Fruit fly (Drosophila melanogaster): Measurements from ENCODE around the gene Chc.
A peak's percentile ranks its signal among the peaks of the same experiment; 100 is the strongest.

Chc gene

dm6 chrX:15852815-15853542 lies 17.7 kb upstream of the Chc start, which contains the start of the genes UBL3 and CG15914 (continued):
- TF ChIP-seq Sin3A (optimal IDR thresholded peaks at IDR 0.05) (peak; percentile 67), nmo (GFP tag; optimal IDR thresholded peaks at IDR 0.05) (peak; percentile 40), CG8478 (optimal IDR thresholded peaks at IDR 0.05) (no peak), twi (tag; optimal IDR thresholded peaks at IDR 0.05) (peak; percentile 14), YL-1 (GFP tag; optimal IDR thresholded peaks at IDR 0.05) (peak; percentile 51), CG17829 (tag; optimal IDR thresholded peaks at IDR 0.05) (peak; percentile 36), CG10543 (GFP tag; optimal IDR thresholded peaks at IDR 0.05) (peak; percentile 21), CG8924 (tag; optimal IDR thresholded peaks at IDR 0.05) (peak; percentile 44), vfl (GFP tag; optimal IDR thresholded peaks at IDR 0.05) (no peak), hth (optimal IDR thresholded peaks at IDR 0.05) (no peak), grau (tag; optimal IDR thresholded peaks at IDR 0.05) (peak; percentile 35), CG1529 (GFP tag; optimal IDR thresholded peaks at IDR 0.05) (no peak), CG8290 (GFP tag; optimal IDR thresholded peaks at IDR 0.05) (no peak), CG8290 (tag; optimal IDR thresholded peaks at IDR 0.05) (peak in 1 of 2 experiments; percentile 9), tin (GFP tag; optimal IDR thresholded peaks at IDR 0.05) (no peak), PHDP (tag; optimal IDR thresholded peaks at IDR 0.05) (no peak), row (GFP tag; IDR thresholded peaks at IDR 0.05) (peak; percentile 53), CG4360 (GFP tag; IDR thresholded peaks at IDR 0.05) (no peak), CG30403 (GFP tag; optimal IDR thresholded peaks at IDR 0.05) (peak; percentile 10), Ets65A (GFP tag) (no peak), cg (GFP tag; optimal IDR thresholded peaks at IDR 0.05) (peak; percentile 85), CG17186 (GFP tag; optimal IDR thresholded peaks at IDR 0.05) (peak; percentile 75), ro (GFP tag; IDR thresholded peaks at IDR 0.05) (no peak), HmgD (GFP tag; optimal IDR thresholded peaks at IDR 0.05) (no peak), trem (tag; optimal IDR thresholded peaks at IDR 0.05) (peak; percentile 80), ac (GFP tag; optimal IDR thresholded peaks at IDR 0.05) (no peak), fd96Cb (tag; optimal IDR thresholded peaks at IDR 0.05) (no peak), D19A (tag; optimal IDR thresholded peaks at IDR 0.05) (peak; percentile 25), CG4282 (GFP tag; optimal IDR thresholded peaks at IDR 0.05) (no peak), CG14667 (GFP tag; IDR thresholded peaks at IDR 0.05) (no peak), lilli (GFP tag; optimal IDR thresholded peaks at IDR 0.05) (peak; percentile 14), MBD-R2 (GFP tag; IDR thresholded peaks at IDR 0.05) (peak; percentile 45), CG10366 (GFP tag; IDR thresholded peaks at IDR 0.05) (no peak), CG7357 (GFP tag; IDR thresholded peaks at IDR 0.05) (0 out of 3 replicates have a peak, but pooled peaks have one; percentile 22), CG12659 (GFP tag; optimal IDR thresholded peaks at IDR 0.05) (peak; percentile 68), CG15514 (GFP tag; optimal IDR thresholded peaks at IDR 0.05) (peak; percentile 69), BEAF-32 (GFP tag; optimal IDR thresholded peaks at IDR 0.05) (peak; percentile 57), Med (GFP tag) (peak; percentile 57), ttk (GFP tag; IDR thresholded peaks at IDR 0.05) (no peak), D19B (GFP tag; optimal IDR thresholded peaks at IDR 0.05) (no peak), sd (tag; optimal IDR thresholded peaks at IDR 0.05) (peak; percentile 51), D (optimal IDR thresholded peaks at IDR 0.05) (no peak), D (GFP tag; optimal IDR thresholded peaks at IDR 0.05) (no peak), CG7372 (GFP tag; IDR thresholded peaks at IDR 0.05) (no peak), Vsx1 (GFP tag; optimal IDR thresholded peaks at IDR 0.05) (peak; percentile 12), mam (GFP tag; optimal IDR thresholded peaks at IDR 0.05) (no peak), CG9797 (GFP tag; optimal IDR thresholded peaks at IDR 0.05) (peak; percentile 95), CG34376 (GFP tag; optimal IDR thresholded peaks at IDR 0.05) (peak; percentile 13), CG4617 (GFP tag; optimal IDR thresholded peaks at IDR 0.05; ENCODE audit: borderline replicate concordance) (peak; percentile 25), CG30020 (tag; optimal IDR thresholded peaks at IDR 0.05) (peak; percentile 82), Lhr (GFP tag; optimal IDR thresholded peaks at IDR 0.05) (peak; percentile 47), CG15269 (tag; optimal IDR thresholded peaks at IDR 0.05) (no peak)

Data from whole organism, embryonic.